Fruit fly (Drosophila melanogaster) whole organism, embryonic: ENCODE data around the gene ple.

Source experiments
- Awh ChIP-seq: fragments of 200-800 bp; sonication (Bioruptor generic); IDR thresholded peaks from 2 replicates; pipeline ENCODE4, ENCODE4 v1.3.6; 2022; ENCODE audit warnings: missing biosample characterization, missing genetic modification characterization
- Blimp-1 ChIP-seq: fragments of 200-800 bp; sonication (Bioruptor generic); optimal IDR thresholded peaks from 3 replicates; lab custom pipeline; 2018; ENCODE audit warnings: missing biosample characterization, missing genetic modification characterization, mild to moderate bottlenecking, moderate library complexity, missing genetic modification reagents
- Bteb2 ChIP-seq: fragments of 200-800 bp; sonication (Bioruptor generic); optimal IDR thresholded peaks from 2 replicates; lab custom pipeline; 2016; ENCODE audit warnings: missing biosample characterization, missing genetic modification characterization
- CG10267 ChIP-seq: fragments of 200-800 bp; sonication (Bioruptor generic); optimal IDR thresholded peaks from 2 replicates; lab custom pipeline; 2018; ENCODE audit warnings: missing biosample characterization, mild to moderate bottlenecking, missing genetic modification characterization, moderate library complexity
- CG10431 ChIP-seq: fragments of 200-800 bp; sonication (Bioruptor generic); optimal IDR thresholded peaks from 3 replicates; lab custom pipeline; 2018; ENCODE audit warnings: missing biosample characterization, mild to moderate bottlenecking, missing genetic modification characterization
- CG11093 ChIP-seq: fragments of 200-800 bp; sonication (Bioruptor generic); IDR thresholded peaks from 3 replicates; pipeline ENCODE4 v1.3.6; 2022; ENCODE audit warnings: missing biosample characterization, missing genetic modification characterization
- CG11696 ChIP-seq: fragments of 200-800 bp; sonication (Bioruptor generic); IDR thresholded peaks from 2 replicates; pipeline ENCODE4 v1.3.6; 2022; ENCODE audit warnings: missing biosample characterization, missing genetic modification characterization
- CG12659 ChIP-seq: fragments of 200-800 bp; sonication (Bioruptor generic); optimal IDR thresholded peaks from 3 replicates; lab custom pipeline; 2017; ENCODE audit warnings: mild to moderate bottlenecking, missing biosample characterization, missing genetic modification reagents, missing genetic modification characterization
- CG12769 ChIP-seq: fragments of 200-800 bp; sonication (Bioruptor generic); optimal IDR thresholded peaks from 2 replicates; lab custom pipeline; 2019; ENCODE audit warnings: missing biosample characterization, mild to moderate bottlenecking, missing genetic modification characterization, moderate library complexity
- CG13424 ChIP-seq: fragments of 200-800 bp; sonication (Bioruptor generic); optimal IDR thresholded peaks from 2 replicates; lab custom pipeline; 2019; ENCODE audit warnings: missing biosample characterization, mild to moderate bottlenecking, missing genetic modification characterization, moderate library complexity
- CG13894 ChIP-seq: fragments of 200-800 bp; sonication (Bioruptor generic); optimal IDR thresholded peaks from 3 replicates; lab custom pipeline; 2018; ENCODE audit warnings: missing biosample characterization, mild to moderate bottlenecking, missing genetic modification characterization, moderate library complexity
- CG15479 ChIP-seq: fragments of 200-800 bp; sonication (Bioruptor generic); optimal IDR thresholded peaks from 3 replicates; lab custom pipeline; 2019; ENCODE audit warnings: missing biosample characterization, mild to moderate bottlenecking, missing genetic modification characterization, moderate library complexity
- CG34376 ChIP-seq: fragments of 200-800 bp; sonication (Bioruptor generic); optimal IDR thresholded peaks from 2 replicates; lab custom pipeline; 2018; ENCODE audit warnings: missing biosample characterization, mild to moderate bottlenecking, missing genetic modification characterization
- CG4282 ChIP-seq: fragments of 200-800 bp; sonication (Bioruptor generic); optimal IDR thresholded peaks from 2 replicates; lab custom pipeline; 2016; ENCODE audit warnings: missing biosample characterization, missing genetic modification characterization
- CG4617 ChIP-seq: fragments of 200-800 bp; sonication (Bioruptor generic); optimal IDR thresholded peaks from 3 replicates; lab custom pipeline; 2016; ENCODE audit warnings: missing biosample characterization, missing genetic modification characterization, borderline replicate concordance
- CG7372 ChIP-seq: fragments of 200-800 bp; sonication (Bioruptor generic); IDR thresholded peaks from 2 replicates; pipeline ENCODE4 v1.3.6; 2022; ENCODE audit warnings: missing biosample characterization, missing genetic modification characterization
- CG7556 ChIP-seq: fragments of 200-800 bp; sonication (Bioruptor generic); optimal IDR thresholded peaks from 2 replicates; lab custom pipeline; 2017; ENCODE audit warnings: missing biosample characterization, mild to moderate bottlenecking, missing genetic modification characterization
- CG7786 ChIP-seq: fragments of 200-800 bp; sonication (Bioruptor generic); optimal IDR thresholded peaks from 2 replicates; lab custom pipeline; 2016; ENCODE audit warnings: missing biosample characterization, missing genetic modification characterization
- CHES-1-like ChIP-seq: fragments of 200-800 bp; sonication (Bioruptor generic); optimal IDR thresholded peaks from 2 replicates; lab custom pipeline; 2016; ENCODE audit warnings: missing biosample characterization, missing genetic modification characterization
- Drgx ChIP-seq: fragments of 200-800 bp; sonication (Bioruptor generic); IDR thresholded peaks from 2 replicates; pipeline ENCODE4 v1.3.6; 2022; ENCODE audit warnings: missing biosample characterization, missing genetic modification characterization
- Ets65A ChIP-seq: fragments of 200-800 bp; sonication (Bioruptor generic); peaks from one replicate; lab custom pipeline; 2016; ENCODE audit warnings: missing biosample characterization, missing genetic modification characterization
- H15 ChIP-seq: fragments of 200-800 bp; sonication (Bioruptor generic); IDR thresholded peaks from 3 replicates; pipeline ENCODE4 v1.3.6; 2022; ENCODE audit warnings: missing biosample characterization, missing genetic modification characterization
- Hr51 ChIP-seq, 2 experiments: fragments of 200-800 bp; sonication (Bioruptor generic); optimal IDR thresholded peaks; 2 replicates in 1 of 2; 3 replicates in 1 of 2; lab custom pipeline; 2016 to 2018; ENCODE audit warnings: missing biosample characterization in 2 of 2, missing genetic modification characterization in 2 of 2, mild to moderate bottlenecking in 1 of 2, moderate library complexity in 1 of 2
- Lim3 ChIP-seq: fragments of 200-800 bp; sonication (Bioruptor generic); IDR thresholded peaks from 2 replicates; pipeline ENCODE4 v1.3.6; 2022; ENCODE audit warnings: missing biosample characterization, missing genetic modification characterization
- Lpt ChIP-seq: fragments of >200 bp; optimal IDR thresholded peaks from 2 replicates; lab custom pipeline; 2018; ENCODE audit warnings: missing biosample characterization, missing genetic modification characterization
- Neu2 ChIP-seq: fragments of 200-800 bp; sonication (Bioruptor generic); optimal IDR thresholded peaks from 3 replicates; lab custom pipeline; 2016; ENCODE audit warnings: missing biosample characterization, missing genetic modification characterization, borderline replicate concordance
- Nf-YA ChIP-seq: fragments of 200-800 bp; sonication (Bioruptor generic); IDR thresholded peaks from 2 replicates; pipeline ENCODE4 v1.3.6; 2022; ENCODE audit warnings: missing biosample characterization, missing genetic modification characterization
- Opbp ChIP-seq: fragments of 200-800 bp; sonication (Bioruptor generic); IDR thresholded peaks from 3 replicates; pipeline ENCODE4 v1.3.6; 2022; ENCODE audit warnings: missing biosample characterization, missing genetic modification characterization; ENCODE audit not compliant: partially characterized antibody
- Side ChIP-seq: fragments of 200-800 bp; sonication (Bioruptor generic); optimal IDR thresholded peaks from 2 replicates; lab custom pipeline; 2016; ENCODE audit warnings: missing biosample characterization, missing genetic modification characterization
- Sox102F ChIP-seq: fragments of 200-800 bp; sonication (Bioruptor generic); optimal IDR thresholded peaks from 2 replicates; lab custom pipeline; 2018; ENCODE audit warnings: missing biosample characterization, mild to moderate bottlenecking, missing genetic modification characterization, moderate library complexity
- cato ChIP-seq: fragments of 200-800 bp; sonication (Bioruptor generic); optimal IDR thresholded peaks from 2 replicates; lab custom pipeline; 2016; ENCODE audit warnings: missing biosample characterization, missing genetic modification characterization, borderline replicate concordance
- chinmo ChIP-seq: fragments of 200-800 bp; sonication (Bioruptor generic); IDR thresholded peaks from 4 replicates; pipeline ENCODE4 v1.3.6; 2022; ENCODE audit warnings: missing biosample characterization, missing genetic modification characterization; ENCODE audit not compliant: partially characterized antibody
- chm ChIP-seq: fragments of 200-800 bp; sonication (Bioruptor generic); IDR thresholded peaks from 2 replicates; pipeline ENCODE4 v1.3.6; 2022; ENCODE audit warnings: missing biosample characterization, missing genetic modification characterization
- dysf ChIP-seq: fragments of 200-800 bp; sonication (Bioruptor generic); IDR thresholded peaks from 3 replicates; pipeline ENCODE4 v1.3.6; 2022; ENCODE audit warnings: missing biosample characterization, missing genetic modification characterization
- gem ChIP-seq: fragments of 200-800 bp; sonication (Bioruptor generic); optimal IDR thresholded peaks from 2 replicates; lab custom pipeline; 2019; ENCODE audit warnings: missing biosample characterization, mild to moderate bottlenecking, missing genetic modification characterization, moderate library complexity
- gsb ChIP-seq: fragments of 200-800 bp; sonication (Bioruptor generic); IDR thresholded peaks from 2 replicates; pipeline ENCODE4 v1.3.6; 2022; ENCODE audit warnings: missing biosample characterization, missing genetic modification characterization
- gsb-n ChIP-seq: fragments of 200-800 bp; sonication (Bioruptor generic); optimal IDR thresholded peaks from 3 replicates; lab custom pipeline; 2018; ENCODE audit warnings: missing biosample characterization, mild to moderate bottlenecking, missing genetic modification characterization
- oc ChIP-seq: fragments of 200-800 bp; sonication (Bioruptor generic); optimal IDR thresholded peaks from 2 replicates; lab custom pipeline; 2018; ENCODE audit warnings: missing biosample characterization, mild to moderate bottlenecking, missing genetic modification characterization, moderate library complexity
- p53 ChIP-seq: fragments of 200-800 bp; sonication (Bioruptor generic); optimal IDR thresholded peaks from 2 replicates; lab custom pipeline; 2016; ENCODE audit warnings: missing biosample characterization, missing genetic modification characterization
- pan ChIP-seq, 4 experiments: fragments of >200 bp in 3 of 4; fragments of 200-800 bp in 1 of 4; sonication (Bioruptor generic) in 1 of 4; optimal IDR thresholded peaks in 3 of 4; IDR thresholded peaks in 1 of 4; 2 replicates each; pipeline versions ENCODE4 v1.3.6 to Lab custom; 2017 to 2022; ENCODE audit warnings: missing biosample characterization in 2 of 4, missing genetic modification characterization in 2 of 4, mixed read lengths in 1 of 4
- prd ChIP-seq, 3 experiments: fragments of >200 bp in 2 of 3; fragments of 200-800 bp in 1 of 3; sonication (Bioruptor generic) in 1 of 3; optimal IDR thresholded peaks in 2 of 3; IDR thresholded peaks in 1 of 3; 2 replicates in 2 of 3; 3 replicates in 1 of 3; pipeline versions ENCODE4 v1.3.6 to Lab custom; 2017 to 2022; ENCODE audit warnings: missing biosample characterization in 1 of 3, missing genetic modification characterization in 1 of 3
- pros ChIP-seq: fragments of 200-800 bp; sonication (Bioruptor generic); optimal IDR thresholded peaks from 3 replicates; lab custom pipeline; 2019; ENCODE audit warnings: missing biosample characterization, mild to moderate bottlenecking, missing genetic modification characterization, moderate library complexity
- row ChIP-seq: fragments of 200-800 bp; sonication (Bioruptor generic); IDR thresholded peaks from 3 replicates; pipeline ENCODE4 v1.3.6; 2022; ENCODE audit warnings: missing biosample characterization, missing genetic modification characterization
- salm ChIP-seq: fragments of 200-800 bp; sonication (Bioruptor generic); optimal IDR thresholded peaks from 2 replicates; lab custom pipeline; 2018; ENCODE audit warnings: missing biosample characterization, mild to moderate bottlenecking, missing genetic modification characterization
- sens ChIP-seq: fragments of 200-800 bp; sonication (Bioruptor generic); peaks from one replicate; lab custom pipeline; 2016; ENCODE audit warnings: missing biosample characterization, missing genetic modification characterization
- vvl ChIP-seq: fragments of 200-800 bp; sonication (Bioruptor generic); IDR thresholded peaks from 2 replicates; pipeline ENCODE4 v1.3.6; 2022; ENCODE audit warnings: missing biosample characterization, missing genetic modification characterization

Gene ple

dm6 chr3L:6694181-6694580 is 25.1 kb downstream of the ple start (continued):
- no peak for TF ChIP-seq CG10431 (GFP tag; lab: Kevin White, UChicago)
- peak; percentile 68 for TF ChIP-seq CG13894 (tag; lab: Kevin White, UChicago)
- TF ChIP-seq Lim3 (GFP tag; lab: Robert Waterston, UW), result no peak
- TF ChIP-seq Awh (GFP tag; lab: Robert Waterston, UW), result 0 out of 2 replicates have a peak, but pooled peaks have one; percentile 49
- TF ChIP-seq CG13424 (tag; lab: Kevin White, UChicago), result no peak
- no peak for TF ChIP-seq CG10267 (tag; lab: Kevin White, UChicago)
- TF ChIP-seq p53 (GFP tag; lab: Kevin White, UChicago), result no peak
- TF ChIP-seq Neu2, result no peak
- no peak for TF ChIP-seq CG7556
- no peak for TF ChIP-seq Lpt (GFP tag; lab: Kevin White, UChicago)
- peak; percentile 54; the same call in 1 of the 2 replicates for TF ChIP-seq vvl (GFP tag; lab: Robert Waterston, UW)
- TF ChIP-seq Bteb2 (GFP tag; lab: Kevin White, UChicago), result no peak
- TF ChIP-seq CG15479, result no peak
- no peak for TF ChIP-seq CG7786
- no peak for TF ChIP-seq CG7372 (GFP tag; lab: Robert Waterston, UW)
- TF ChIP-seq H15 (GFP tag; lab: Robert Waterston, UW), result no peak
- TF ChIP-seq gsb (GFP tag; lab: Robert Waterston, UW), result no peak
- TF ChIP-seq CG12659, result no peak
- no peak for TF ChIP-seq salm (tag; lab: Kevin White, UChicago)
- TF ChIP-seq chm, result no peak
- no peak for TF ChIP-seq cato (GFP tag; lab: Kevin White, UChicago)
- TF ChIP-seq Opbp (GFP tag; lab: Robert Waterston, UW), result no peak
- TF ChIP-seq CG34376, result peak; percentile 18
- TF ChIP-seq CG12769 (tag; lab: Kevin White, UChicago), result no peak
- peak; percentile 13 for TF ChIP-seq pros (GFP tag; lab: Kevin White, UChicago)
- TF ChIP-seq Blimp-1 (GFP tag; lab: Kevin White, UChicago), result no peak
- peak; percentile 68; the same call in 1 of the 4 replicates for TF ChIP-seq chinmo
- no peak for TF ChIP-seq Ets65A
- no peak for TF ChIP-seq Side (GFP tag; lab: Kevin White, UChicago)
- no peak for TF ChIP-seq gsb-n (tag; lab: Kevin White, UChicago)
- no peak for TF ChIP-seq Nf-YA (GFP tag; lab: Robert Waterston, UW)
- no peak for TF ChIP-seq dysf
- no peak for TF ChIP-seq Sox102F (GFP tag; lab: Kevin White, UChicago)
- no peak for TF ChIP-seq oc

DNA sequence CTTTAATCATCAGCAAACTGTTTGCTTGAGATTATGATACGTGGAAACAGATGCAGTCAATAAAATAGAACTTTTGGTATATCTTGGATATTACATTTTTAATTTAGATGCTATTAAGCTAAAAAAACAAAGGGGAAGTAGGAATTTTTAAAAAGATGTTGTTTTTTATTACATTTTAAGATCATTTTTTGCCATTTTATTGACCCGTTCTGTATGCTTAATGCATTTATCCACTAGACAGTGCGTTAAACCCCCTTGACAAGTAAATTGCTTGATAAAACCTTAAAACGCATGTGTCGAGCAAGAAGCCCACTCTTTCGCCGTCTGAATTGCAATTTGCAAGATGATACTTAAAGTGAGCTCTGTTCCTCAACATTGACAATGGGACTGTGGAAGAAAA is 26.1 kb downstream of the ple start:
- TF ChIP-seq CHES-1-like, result no peak
- TF ChIP-seq CG4617 (GFP tag; lab: Kevin White, UChicago), result no peak
- TF ChIP-seq pan (optimal IDR thresholded peaks at IDR 0.05; lab: Kevin White, UChicago), result no peak
- peak in 1 of 2 experiments; percentile 37 for TF ChIP-seq pan (GFP tag; optimal IDR thresholded peaks at IDR 0.05 in 1 of 2, IDR thresholded peaks at IDR 0.05 in 1 of 2)
- TF ChIP-seq Drgx (GFP tag; lab: Robert Waterston, UW), result peak; percentile 42
- TF ChIP-seq dysf, result 0 out of 3 replicates have a peak, but pooled peaks have one; percentile 31
- peak; percentile 13 for TF ChIP-seq gem (tag; lab: Kevin White, UChicago)
- 0 out of 3 replicates have a peak, but pooled peaks have one; percentile 27 for TF ChIP-seq CG11093 (GFP tag; lab: Robert Waterston, UW)
- TF ChIP-seq prd (optimal IDR thresholded peaks at IDR 0.05; lab: Kevin White, UChicago), result no peak
- 0 out of 3 replicates have a peak, but pooled peaks have one; percentile 10 for TF ChIP-seq prd (GFP tag; IDR thresholded peaks at IDR 0.05; lab: Robert Waterston, UW)
- peak; percentile 66 for TF ChIP-seq sens (GFP tag; lab: Kevin White, UChicago)
- peak; percentile 21 for TF ChIP-seq Blimp-1 (GFP tag; lab: Kevin White, UChicago)
- TF ChIP-seq Hr51 (GFP tag; optimal IDR thresholded peaks at IDR 0.05; lab: Kevin White, UChicago), result peak in 1 of 2 experiments; percentile 29
- peak; percentile 59; the same call in 1 of the 2 replicates for TF ChIP-seq CG11696
- no peak for TF ChIP-seq CG4282 (GFP tag; lab: Kevin White, UChicago)
- no peak for TF ChIP-seq vvl (GFP tag; lab: Robert Waterston, UW)
- peak; percentile 38; the same call in 1 of the 3 replicates for TF ChIP-seq row (GFP tag; lab: Robert Waterston, UW)
